Worm (Caenorhabditis elegans) whole organism, L1 larva: ENCODE measurements around the gene cyp-32A1.
A peak's percentile ranks its signal among the peaks of the same experiment; 100 is the strongest.

Experiments used
- C04F5.9 ChIP-seq: sonication (generic microtip); optimal IDR thresholded peaks from 2 replicates; lab custom pipeline; 2016; ENCODE audit warnings: missing genetic modification characterization, missing compliant biosample characterization
- C16A3.4 ChIP-seq: fragments of 150-350 bp; optimal IDR thresholded peaks from 2 replicates; lab custom pipeline; 2014; ENCODE audit warnings: missing biosample characterization, missing genetic modification characterization
- Y116A8C.19 ChIP-seq: sonication (generic microtip); optimal IDR thresholded peaks from 2 replicates; lab custom pipeline; 2016; ENCODE audit warnings: missing compliant biosample characterization, missing genetic modification characterization, borderline replicate concordance
- alr-1 ChIP-seq: fragments of 200-800 bp; sonication (Bioruptor generic); optimal IDR thresholded peaks from 2 replicates; lab custom pipeline; 2018; ENCODE audit warnings: borderline replicate concordance, mild to moderate bottlenecking, missing genetic modification characterization, missing compliant biosample characterization
- blmp-1 ChIP-seq: fragments of 150-350 bp; optimal IDR thresholded peaks from 2 replicates; lab custom pipeline; 2014; ENCODE audit warnings: missing biosample characterization, missing genetic modification characterization
- ceh-82 ChIP-seq, 3 experiments: fragments of 150-350 bp in 1 of 3; sonication (generic microtip) in 2 of 3; optimal IDR thresholded peaks; 2 replicates each; lab custom pipeline; 2014 to 2017; ENCODE audit warnings: missing biosample characterization in 3 of 3, missing genetic modification characterization in 3 of 3
- dpl-1 ChIP-seq, 3 experiments: fragments of 150-350 bp in 2 of 3; sonication (generic microtip) in 1 of 3; optimal IDR thresholded peaks; 2 replicates each; lab custom pipeline; 2014 to 2017; ENCODE audit warnings: missing biosample characterization in 3 of 3, missing genetic modification characterization in 3 of 3, missing genetic modification reagents in 3 of 3
- efl-3 ChIP-seq: fragments of 200-800 bp; sonication (Bioruptor generic); optimal IDR thresholded peaks from 2 replicates; lab custom pipeline; 2018; ENCODE audit warnings: mild to moderate bottlenecking, missing genetic modification characterization, missing compliant biosample characterization
- egl-13 ChIP-seq: sonication (generic microtip); optimal IDR thresholded peaks from 2 replicates; lab custom pipeline; 2016; ENCODE audit warnings: missing genotype, missing genetic modification reagents, missing genetic modification characterization, missing compliant biosample characterization
- elt-2 ChIP-seq: sonication (generic microtip); optimal IDR thresholded peaks from 2 replicates; lab custom pipeline; 2016; ENCODE audit warnings: missing genetic modification characterization, mild to moderate bottlenecking, inconsistent platforms, missing compliant biosample characterization, missing genetic modification reagents
- elt-3 ChIP-seq, 6 experiments: fragments of 150-350 bp in 1 of 6; sonication (generic microtip); optimal IDR thresholded peaks; 2 replicates each; lab custom pipeline; 2017 to 2018; ENCODE audit warnings: missing biosample characterization in 6 of 6, missing genetic modification characterization in 6 of 6, inconsistent platforms in 1 of 6
- fkh-4 ChIP-seq: sonication (generic microtip); optimal IDR thresholded peaks from 2 replicates; lab custom pipeline; 2016; ENCODE audit warnings: missing compliant biosample characterization, missing genetic modification characterization, borderline replicate concordance
- fkh-8 ChIP-seq: sonication (generic microtip); optimal IDR thresholded peaks from 2 replicates; lab custom pipeline; 2016; ENCODE audit warnings: mild to moderate bottlenecking, missing genetic modification characterization, missing compliant biosample characterization
- hlh-4 ChIP-seq: sonication (generic microtip); optimal IDR thresholded peaks from 2 replicates; lab custom pipeline; 2016; ENCODE audit warnings: mild to moderate bottlenecking, missing genetic modification characterization, missing compliant biosample characterization
- jun-1 ChIP-seq: fragments of 150-350 bp; optimal IDR thresholded peaks from 2 replicates; lab custom pipeline; 2014; ENCODE audit warnings: missing biosample characterization, missing genetic modification reagents, missing genetic modification characterization
- lin-14 ChIP-seq: fragments of 200-800 bp; sonication (Bioruptor generic); optimal IDR thresholded peaks from 2 replicates; lab custom pipeline; 2018; ENCODE audit warnings: mild to moderate bottlenecking, missing genetic modification characterization, moderate library complexity, missing compliant biosample characterization
- lin-35 ChIP-seq, 2 experiments: fragments of 150-350 bp; optimal IDR thresholded peaks; 2 replicates each; lab custom pipeline; 2014; ENCODE audit warnings: missing biosample characterization in 2 of 2, missing genetic modification characterization in 2 of 2, missing genetic modification reagents in 2 of 2
- lin-39 ChIP-seq: fragments of 150-350 bp; optimal IDR thresholded peaks from 2 replicates; lab custom pipeline; 2014; ENCODE audit warnings: missing biosample characterization, missing genetic modification reagents, missing genetic modification characterization
- lir-3 ChIP-seq: sonication (generic microtip); optimal IDR thresholded peaks from 2 replicates; lab custom pipeline; 2016; ENCODE audit warnings: mild to moderate bottlenecking, missing genetic modification characterization, moderate library complexity, missing compliant biosample characterization; ENCODE audit not compliant: poor library complexity
- lsy-2 ChIP-seq, 2 experiments: fragments of 150-350 bp; optimal IDR thresholded peaks; 2 replicates each; lab custom pipeline; 2014; ENCODE audit warnings: missing biosample characterization in 2 of 2, missing genetic modification characterization in 2 of 2
- mdl-1 ChIP-seq, 2 experiments: fragments of 150-350 bp; optimal IDR thresholded peaks; 2 replicates each; lab custom pipeline; 2014 to 2017; ENCODE audit warnings: missing biosample characterization in 2 of 2, missing genetic modification characterization in 2 of 2, inconsistent platforms in 1 of 2
- mef-2 ChIP-seq: fragments of 150-350 bp; optimal IDR thresholded peaks from 2 replicates; lab custom pipeline; 2014; ENCODE audit warnings: missing biosample characterization, missing genetic modification characterization
- mep-1 ChIP-seq: fragments of 150-350 bp; optimal IDR thresholded peaks from 2 replicates; lab custom pipeline; 2014; ENCODE audit warnings: missing biosample characterization, missing genetic modification characterization
- nhr-20 ChIP-seq: sonication (generic microtip); optimal IDR thresholded peaks from 2 replicates; lab custom pipeline; 2016; ENCODE audit warnings: mild to moderate bottlenecking, missing genetic modification characterization, missing compliant biosample characterization
- nhr-237 ChIP-seq: fragments of 150-350 bp; optimal IDR thresholded peaks from 2 replicates; lab custom pipeline; 2014; ENCODE audit warnings: missing biosample characterization, missing genetic modification characterization
- nhr-28 ChIP-seq: fragments of 150-350 bp; optimal IDR thresholded peaks from 2 replicates; lab custom pipeline; 2014; ENCODE audit warnings: missing biosample characterization, missing genetic modification characterization
- nhr-47 ChIP-seq: sonication (generic microtip); optimal IDR thresholded peaks from 2 replicates; lab custom pipeline; 2016; ENCODE audit warnings: mild to moderate bottlenecking, missing genetic modification characterization, moderate library complexity, missing compliant biosample characterization
- nhr-71 ChIP-seq: sonication (generic microtip); optimal IDR thresholded peaks from 2 replicates; lab custom pipeline; 2016; ENCODE audit warnings: mild to moderate bottlenecking, missing genetic modification characterization, moderate library complexity, missing compliant biosample characterization
- pag-3 ChIP-seq: sonication (generic microtip); optimal IDR thresholded peaks from 2 replicates; lab custom pipeline; 2017; ENCODE audit warnings: missing genetic modification characterization, mild to moderate bottlenecking, missing compliant biosample characterization, antibody characterized with exemption, borderline replicate concordance; ENCODE audit not compliant: insufficient read depth
- pax-3 ChIP-seq: fragments of 200-800 bp; sonication (Bioruptor generic); optimal IDR thresholded peaks from 2 replicates; lab custom pipeline; 2018; ENCODE audit warnings: mild to moderate bottlenecking, missing genetic modification characterization, moderate library complexity, missing compliant biosample characterization
- pqm-1 ChIP-seq: sonication (generic microtip); optimal IDR thresholded peaks from 3 replicates; lab custom pipeline; 2017; ENCODE audit warnings: missing biosample characterization, missing genetic modification characterization
- skn-1 ChIP-seq: fragments of 150-350 bp; optimal IDR thresholded peaks from 2 replicates; lab custom pipeline; 2014; ENCODE audit warnings: missing biosample characterization, missing genetic modification characterization
- sox-4 ChIP-seq: sonication (generic microtip); optimal IDR thresholded peaks from 2 replicates; lab custom pipeline; 2016; ENCODE audit warnings: missing genetic modification characterization, missing compliant biosample characterization
- sptf-1 ChIP-seq: fragments of 150-350 bp; optimal IDR thresholded peaks from 2 replicates; lab custom pipeline; 2014; ENCODE audit warnings: missing biosample characterization, missing genetic modification characterization
- sup-37 ChIP-seq: fragments of 200-800 bp; sonication (Bioruptor generic); optimal IDR thresholded peaks from 2 replicates; lab custom pipeline; 2018; ENCODE audit warnings: mild to moderate bottlenecking, missing genetic modification characterization, missing compliant biosample characterization
- swsn-7 ChIP-seq: sonication (generic microtip); optimal IDR thresholded peaks from 2 replicates; lab custom pipeline; 2016; ENCODE audit warnings: missing genetic modification characterization, missing compliant biosample characterization
- tbx-2 ChIP-seq: sonication (generic microtip); optimal IDR thresholded peaks from 2 replicates; lab custom pipeline; 2016; ENCODE audit warnings: missing genetic modification characterization, missing compliant biosample characterization
- tlp-1 ChIP-seq: fragments of 150-350 bp; optimal IDR thresholded peaks from 2 replicates; lab custom pipeline; 2014; ENCODE audit warnings: missing biosample characterization, missing genetic modification characterization
- unc-130 ChIP-seq: fragments of 150-350 bp; optimal IDR thresholded peaks from 2 replicates; lab custom pipeline; 2017; ENCODE audit warnings: missing biosample characterization, missing genetic modification characterization, inconsistent platforms
- unc-62 ChIP-seq: fragments of 150-350 bp; optimal IDR thresholded peaks from 2 replicates; lab custom pipeline; 2014; ENCODE audit warnings: missing biosample characterization, missing genetic modification reagents, missing genetic modification characterization
- unc-86 ChIP-seq: sonication (generic microtip); optimal IDR thresholded peaks from 2 replicates; lab custom pipeline; 2016; ENCODE audit warnings: missing genetic modification characterization, missing compliant biosample characterization
- ztf-11 ChIP-seq, 2 experiments: sonication (generic microtip); optimal IDR thresholded peaks; 2 replicates each; lab custom pipeline; 2016 to 2017; ENCODE audit warnings: missing genetic modification characterization in 2 of 2, missing biosample characterization in 1 of 2, missing compliant biosample characterization in 1 of 2
- ztf-4 ChIP-seq: fragments of 150-350 bp; optimal IDR thresholded peaks from 2 replicates; lab custom pipeline; 2014; ENCODE audit warnings: missing biosample characterization, missing genetic modification characterization

The cyp-32A1 gene

DNA sequence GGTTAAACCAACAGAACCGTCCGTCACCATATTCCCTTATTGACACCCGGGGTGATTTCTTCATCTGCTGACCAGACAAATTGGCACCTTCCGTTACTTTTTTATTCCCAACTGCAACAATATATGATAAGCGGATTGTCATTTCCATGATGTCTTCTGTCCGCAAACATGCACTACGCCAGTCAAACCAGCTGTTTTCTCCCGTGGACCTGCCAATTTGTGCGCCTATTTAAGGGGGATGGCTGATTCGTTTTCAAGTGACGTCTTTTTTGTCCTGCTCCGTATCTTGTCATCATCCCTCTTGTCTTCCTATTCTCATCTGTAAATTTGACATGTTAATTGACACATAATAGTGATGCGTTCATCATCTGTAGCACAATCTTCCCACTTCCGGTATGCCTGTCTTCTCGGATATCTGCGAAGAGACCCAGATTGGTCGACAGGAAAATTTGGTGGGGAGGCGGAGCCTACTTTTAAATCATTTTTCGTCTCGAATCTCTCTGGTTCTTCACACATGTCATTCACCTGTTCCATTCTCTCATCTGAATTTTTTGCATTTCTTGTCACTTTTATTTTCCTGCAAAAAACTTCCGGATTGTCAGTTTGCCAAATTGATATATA lies 33.5 kb upstream of the cyp-32A1 start:
- no peak for TF ChIP-seq skn-1 (tag; lab: Kevin White, UChicago)
- no peak for TF ChIP-seq swsn-7 (tag; lab: Kevin White, UChicago)

DNA sequence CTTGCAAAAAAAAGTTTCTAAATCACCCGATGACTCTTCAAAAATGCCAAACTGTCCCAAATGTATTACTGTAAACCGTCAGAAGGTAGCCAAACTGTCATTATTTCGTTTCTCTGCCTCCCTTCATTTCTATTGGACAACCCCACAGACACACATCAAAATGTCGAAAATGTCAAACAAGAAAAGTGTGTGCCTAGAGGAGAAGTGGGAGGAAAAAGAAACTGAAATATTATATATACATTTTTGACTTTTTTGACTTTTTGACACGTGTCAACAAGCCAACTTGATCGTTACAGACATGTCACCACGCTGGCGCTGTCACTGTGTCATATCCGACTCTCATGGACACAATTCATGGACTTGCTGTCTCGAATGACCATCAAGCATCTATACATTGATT lies 31.9 kb upstream of the cyp-32A1 start:
- TF ChIP-seq alr-1: no peak
- no peak for TF ChIP-seq Y116A8C.19 (tag; lab: Kevin White, UChicago)
- no peak for TF ChIP-seq nhr-28 (tag; lab: Kevin White, UChicago)
- no peak for TF ChIP-seq blmp-1 (tag; lab: Kevin White, UChicago)
- TF ChIP-seq fkh-8 (tag; lab: Kevin White, UChicago): no peak
- TF ChIP-seq swsn-7 (tag; lab: Kevin White, UChicago): no peak
- TF ChIP-seq C04F5.9 (tag; lab: Kevin White, UChicago): no peak
- no peak for TF ChIP-seq pqm-1 (tag; lab: Kevin White, UChicago)
- TF ChIP-seq lir-3: no peak
- no peak for TF ChIP-seq hlh-4

DNA sequence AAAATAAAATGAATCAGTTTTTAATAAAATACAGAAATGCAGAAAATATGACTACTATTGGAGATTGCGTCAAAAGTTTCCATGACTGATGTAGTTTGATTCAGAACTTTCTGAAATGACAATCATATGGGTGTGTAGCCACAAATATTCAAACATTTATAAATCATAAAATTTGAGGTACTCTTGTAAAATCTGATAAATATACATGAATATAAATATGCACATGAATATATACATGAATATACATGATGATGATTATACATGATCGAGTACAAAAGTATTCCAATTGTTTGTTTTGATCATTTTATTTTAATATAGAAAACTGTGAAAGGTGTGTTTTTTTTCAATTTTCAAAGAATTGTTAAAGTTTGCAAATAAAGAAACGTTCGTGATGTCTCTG lies 27.1 kb upstream of the cyp-32A1 start, which contains the start of gene T05B11.4:
T05B11.4 (minus strand) TSS at position 101 of the 400 bp plus-strand sequence.
- no peak for TF ChIP-seq fkh-4 (tag; lab: Kevin White, UChicago)
- no peak for TF ChIP-seq sptf-1
- TF ChIP-seq elt-3 (tag; optimal IDR thresholded peaks at IDR 0.05; lab: Kevin White, UChicago): no peak
- no peak for TF ChIP-seq nhr-47 (tag; lab: Kevin White, UChicago)
- no peak for TF ChIP-seq lir-3
- TF ChIP-seq elt-2 (tag; lab: Kevin White, UChicago): no peak
- no peak for TF ChIP-seq tlp-1 (tag; lab: Kevin White, UChicago)
- no peak for TF ChIP-seq ztf-11 (tag; optimal IDR thresholded peaks at IDR 0.05; lab: Kevin White, UChicago)
- TF ChIP-seq pax-3 (tag; lab: Kevin White, UChicago): no peak
- no peak for TF ChIP-seq dpl-1 (GFP tag; optimal IDR thresholded peaks at IDR 0.05; lab: Kevin White, UChicago)
- no peak for TF ChIP-seq unc-130 (tag; lab: Kevin White, UChicago)

DNA sequence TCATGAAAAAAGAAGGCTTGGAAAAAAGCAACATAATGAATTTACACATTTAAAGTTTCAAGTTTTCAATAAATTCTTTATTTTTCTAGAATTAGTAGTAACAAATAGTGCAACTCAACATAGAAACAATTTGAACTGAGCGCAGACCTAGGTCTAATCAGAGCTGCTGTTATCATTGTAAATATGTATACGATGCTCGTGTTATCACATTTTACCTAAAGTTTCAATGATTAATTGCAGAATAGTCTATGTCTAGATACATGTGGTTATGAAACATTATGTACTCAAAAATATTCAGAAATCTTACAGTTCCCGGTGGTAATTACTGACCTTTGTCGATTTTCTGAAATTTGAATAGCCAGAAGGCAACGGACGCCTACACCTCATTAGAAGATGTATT lies 25.6 kb upstream of the cyp-32A1 start:
- peak; percentile 38 for TF ChIP-seq elt-2 (tag; lab: Kevin White, UChicago)
- no peak for TF ChIP-seq nhr-71 (tag; lab: Kevin White, UChicago)
- no peak for TF ChIP-seq unc-62 (GFP tag; lab: Kevin White, UChicago)
- TF ChIP-seq mdl-1 (tag; optimal IDR thresholded peaks at IDR 0.05; lab: Kevin White, UChicago): no peak
- TF ChIP-seq egl-13 (tag; lab: Kevin White, UChicago): no peak
- no peak for TF ChIP-seq C04F5.9 (tag; lab: Kevin White, UChicago)
- no peak for TF ChIP-seq nhr-28 (tag; lab: Kevin White, UChicago)
- TF ChIP-seq, all 84 proteins: peak for 1

DNA sequence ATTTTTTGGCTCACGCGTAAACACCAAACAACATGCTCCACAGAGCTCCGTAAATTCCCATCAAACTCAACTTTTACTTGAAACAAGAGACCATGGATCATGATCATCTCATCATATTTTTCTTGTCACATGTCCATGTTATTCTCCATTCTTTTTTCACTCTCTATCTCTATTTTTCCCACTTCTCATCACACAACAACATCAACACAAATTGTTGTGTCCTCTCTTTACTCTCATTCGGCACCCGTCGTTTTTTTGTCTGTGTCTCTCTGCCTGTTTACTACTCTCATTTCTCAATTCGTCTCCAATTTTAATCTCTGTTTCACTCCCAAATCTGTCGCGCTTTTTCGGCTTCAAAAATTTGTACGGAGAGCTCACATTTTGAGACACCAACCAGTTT lies 22.3 kb upstream of the cyp-32A1 start:
- TF ChIP-seq sup-37 (GFP tag; lab: Kevin White, UChicago) (no peak), ceh-82 (tag; optimal IDR thresholded peaks at IDR 0.05; lab: Kevin White, UChicago) (peak in 1 of 3 experiments; percentile 57), tbx-2 (tag; lab: Kevin White, UChicago) (peak; percentile 56), ztf-4 (tag; lab: Kevin White, UChicago) (no peak), lin-39 (tag; lab: Kevin White, UChicago) (no peak), elt-2 (tag; lab: Kevin White, UChicago) (no peak), pag-3 (no peak), C16A3.4 (tag; lab: Kevin White, UChicago) (peak; percentile 20), lin-35 (GFP tag; optimal IDR thresholded peaks at IDR 0.05; lab: Kevin White, UChicago) (peak; percentile 50 to 72), nhr-20 (tag; lab: Kevin White, UChicago) (peak; percentile 84), efl-3 (GFP tag; lab: Kevin White, UChicago) (no peak), elt-3 (tag; optimal IDR thresholded peaks at IDR 0.05; lab: Kevin White, UChicago) (peak in 3 of 6 experiments; percentile 7 to 61 (median 26)), lin-14 (GFP tag; lab: Kevin White, UChicago) (peak; percentile 97), mef-2 (tag; lab: Kevin White, UChicago) (peak; percentile 16), nhr-71 (tag; lab: Kevin White, UChicago) (peak; percentile 86), lir-3 (peak; percentile 56), mep-1 (tag; lab: Kevin White, UChicago) (peak; percentile 72), sox-4 (tag; lab: Kevin White, UChicago) (no peak), lsy-2 (tag; optimal IDR thresholded peaks at IDR 0.05; lab: Kevin White, UChicago) (peak; percentile 44 to 75), nhr-237 (tag; lab: Kevin White, UChicago) (no peak), jun-1 (tag; lab: Kevin White, UChicago) (no peak), unc-86 (tag; lab: Kevin White, UChicago) (no peak)
